Worm (Caenorhabditis elegans) whole organism, L1 larva: ENCODE results near the gene henn-1.

ENCODE experiments used
- C16A3.4 ChIP-seq: fragments of 150-350 bp; optimal IDR thresholded peaks from 2 replicates; lab custom pipeline; 2014; ENCODE audit warnings: missing biosample characterization, missing genetic modification characterization
- F16B12.6 ChIP-seq: fragments of 150-350 bp; optimal IDR thresholded peaks from 2 replicates; lab custom pipeline; 2014; ENCODE audit warnings: missing biosample characterization, missing genetic modification characterization
- Y116A8C.19 ChIP-seq: sonication (generic microtip); optimal IDR thresholded peaks from 2 replicates; lab custom pipeline; 2016; ENCODE audit warnings: missing compliant biosample characterization, missing genetic modification characterization, borderline replicate concordance
- ama-1 ChIP-seq: fragments of 150-350 bp; optimal IDR thresholded peaks from 2 replicates; lab custom pipeline; 2014
- blmp-1 ChIP-seq: fragments of 150-350 bp; optimal IDR thresholded peaks from 2 replicates; lab custom pipeline; 2014; ENCODE audit warnings: missing biosample characterization, missing genetic modification characterization
- ceh-63 ChIP-seq: fragments of 200-800 bp; sonication (Bioruptor generic); optimal IDR thresholded peaks from 2 replicates; lab custom pipeline; 2018; ENCODE audit warnings: mild to moderate bottlenecking, missing genetic modification characterization, missing compliant biosample characterization
- ceh-82 ChIP-seq, 3 experiments: fragments of 150-350 bp in 1 of 3; sonication (generic microtip) in 2 of 3; optimal IDR thresholded peaks; 2 replicates each; lab custom pipeline; 2014 to 2017; ENCODE audit warnings: missing biosample characterization in 3 of 3, missing genetic modification characterization in 3 of 3
- ceh-90 ChIP-seq: sonication (generic microtip); optimal IDR thresholded peaks from 2 replicates; lab custom pipeline; 2016; ENCODE audit warnings: missing genetic modification characterization, missing compliant biosample characterization
- efl-1 ChIP-seq, 4 experiments: fragments of 150-350 bp; optimal IDR thresholded peaks in 3 of 4; peaks in 1 of 4; 1 replicate in 1 of 4; 2 replicates in 3 of 4; lab custom pipeline; 2014; ENCODE audit warnings: missing biosample characterization in 2 of 4, missing genetic modification characterization in 2 of 4, missing genetic modification reagents in 2 of 4
- efl-3 ChIP-seq: fragments of 200-800 bp; sonication (Bioruptor generic); optimal IDR thresholded peaks from 2 replicates; lab custom pipeline; 2018; ENCODE audit warnings: mild to moderate bottlenecking, missing genetic modification characterization, missing compliant biosample characterization
- egl-13 ChIP-seq: sonication (generic microtip); optimal IDR thresholded peaks from 2 replicates; lab custom pipeline; 2016; ENCODE audit warnings: missing genotype, missing genetic modification reagents, missing genetic modification characterization, missing compliant biosample characterization
- elt-2 ChIP-seq: sonication (generic microtip); optimal IDR thresholded peaks from 2 replicates; lab custom pipeline; 2016; ENCODE audit warnings: missing genetic modification characterization, mild to moderate bottlenecking, inconsistent platforms, missing compliant biosample characterization, missing genetic modification reagents
- elt-3 ChIP-seq, 6 experiments: fragments of 150-350 bp in 1 of 6; sonication (generic microtip); optimal IDR thresholded peaks; 2 replicates each; lab custom pipeline; 2017 to 2018; ENCODE audit warnings: missing biosample characterization in 6 of 6, missing genetic modification characterization in 6 of 6, inconsistent platforms in 1 of 6
- ets-5 ChIP-seq: fragments of 200-800 bp; sonication (Bioruptor generic); IDR thresholded peaks from 2 replicates; pipeline ENCODE4 v1.3.6; 2022; ENCODE audit warnings: missing genetic modification characterization, missing compliant biosample characterization
- fkh-10 ChIP-seq: sonication (generic microtip); optimal IDR thresholded peaks from 2 replicates; lab custom pipeline; 2017; ENCODE audit warnings: missing biosample characterization, missing genetic modification reagents, missing genetic modification characterization
- fos-1 ChIP-seq: fragments of 150-350 bp; optimal IDR thresholded peaks from 2 replicates; lab custom pipeline; 2014; ENCODE audit warnings: missing biosample characterization, missing genetic modification characterization
- grh-1 ChIP-seq: fragments of 200-800 bp; sonication (Bioruptor generic); IDR thresholded peaks from 2 replicates; pipeline ENCODE4 v1.3.6; 2022; ENCODE audit warnings: missing genetic modification reagents, missing genetic modification characterization, missing compliant biosample characterization
- hlh-4 ChIP-seq: sonication (generic microtip); optimal IDR thresholded peaks from 2 replicates; lab custom pipeline; 2016; ENCODE audit warnings: mild to moderate bottlenecking, missing genetic modification characterization, missing compliant biosample characterization
- hpl-2 ChIP-seq: fragments of 150-350 bp; optimal IDR thresholded peaks from 2 replicates; lab custom pipeline; 2014; ENCODE audit warnings: missing biosample characterization, missing genetic modification reagents, missing genetic modification characterization
- isw-1 ChIP-seq: fragments of 200-800 bp; sonication (Bioruptor generic); IDR thresholded peaks from 2 replicates; pipeline ENCODE4 v1.3.6; 2022; ENCODE audit warnings: missing genetic modification characterization, missing compliant biosample characterization
- jun-1 ChIP-seq: fragments of 150-350 bp; optimal IDR thresholded peaks from 2 replicates; lab custom pipeline; 2014; ENCODE audit warnings: missing biosample characterization, missing genetic modification reagents, missing genetic modification characterization
- lin-13 ChIP-seq: fragments of 150-350 bp; optimal IDR thresholded peaks from 2 replicates; lab custom pipeline; 2014; ENCODE audit warnings: missing biosample characterization, missing genetic modification reagents, missing genetic modification characterization
- lin-15B ChIP-seq: fragments of 150-350 bp; sonication (generic microtip); optimal IDR thresholded peaks from 3 replicates; lab custom pipeline; 2014; ENCODE audit warnings: missing biosample characterization, missing genetic modification characterization
- lir-3 ChIP-seq: sonication (generic microtip); optimal IDR thresholded peaks from 2 replicates; lab custom pipeline; 2016; ENCODE audit warnings: mild to moderate bottlenecking, missing genetic modification characterization, moderate library complexity, missing compliant biosample characterization; ENCODE audit not compliant: poor library complexity
- mab-9 ChIP-seq: fragments of 200-800 bp; sonication (Bioruptor generic); IDR thresholded peaks from 2 replicates; pipeline ENCODE4 v1.3.6; 2022; ENCODE audit warnings: missing genetic modification reagents, missing genetic modification characterization, missing compliant biosample characterization
- mdl-1 ChIP-seq, 2 experiments: fragments of 150-350 bp; optimal IDR thresholded peaks; 2 replicates each; lab custom pipeline; 2014 to 2017; ENCODE audit warnings: missing biosample characterization in 2 of 2, missing genetic modification characterization in 2 of 2, inconsistent platforms in 1 of 2
- mef-2 ChIP-seq: fragments of 150-350 bp; optimal IDR thresholded peaks from 2 replicates; lab custom pipeline; 2014; ENCODE audit warnings: missing biosample characterization, missing genetic modification characterization
- mep-1 ChIP-seq: fragments of 150-350 bp; optimal IDR thresholded peaks from 2 replicates; lab custom pipeline; 2014; ENCODE audit warnings: missing biosample characterization, missing genetic modification characterization
- nhr-12 ChIP-seq: sonication (generic microtip); optimal IDR thresholded peaks from 2 replicates; lab custom pipeline; 2017; ENCODE audit warnings: missing biosample characterization, missing genetic modification characterization
- nhr-28 ChIP-seq: fragments of 150-350 bp; optimal IDR thresholded peaks from 2 replicates; lab custom pipeline; 2014; ENCODE audit warnings: missing biosample characterization, missing genetic modification characterization
- nhr-71 ChIP-seq: sonication (generic microtip); optimal IDR thresholded peaks from 2 replicates; lab custom pipeline; 2016; ENCODE audit warnings: mild to moderate bottlenecking, missing genetic modification characterization, moderate library complexity, missing compliant biosample characterization
- nhr-77 ChIP-seq: fragments of 150-350 bp; optimal IDR thresholded peaks from 2 replicates; lab custom pipeline; 2014; ENCODE audit warnings: missing biosample characterization, missing genetic modification characterization
- nhr-85 ChIP-seq: sonication (generic microtip); peaks from one replicate; lab custom pipeline; 2016; ENCODE audit warnings: missing genetic modification characterization, inconsistent platforms, missing compliant biosample characterization
- nhr-90 ChIP-seq: sonication (generic microtip); optimal IDR thresholded peaks from 2 replicates; lab custom pipeline; 2016; ENCODE audit warnings: mild to moderate bottlenecking, missing genetic modification characterization, missing compliant biosample characterization; ENCODE audit not compliant: poor library complexity
- rnt-1 ChIP-seq: sonication (generic microtip); optimal IDR thresholded peaks from 2 replicates; lab custom pipeline; 2016; ENCODE audit warnings: mild to moderate bottlenecking, missing genetic modification characterization, moderate library complexity, missing compliant biosample characterization
- skn-1 ChIP-seq: fragments of 150-350 bp; optimal IDR thresholded peaks from 2 replicates; lab custom pipeline; 2014; ENCODE audit warnings: missing biosample characterization, missing genetic modification characterization
- snpc-4 ChIP-seq: fragments of 150-350 bp; optimal IDR thresholded peaks from 2 replicates; lab custom pipeline; 2014; ENCODE audit warnings: missing biosample characterization, missing genetic modification characterization
- snu-23 ChIP-seq: sonication (generic microtip); optimal IDR thresholded peaks from 2 replicates; lab custom pipeline; 2016; ENCODE audit warnings: missing genetic modification characterization, missing compliant biosample characterization
- sox-4 ChIP-seq: sonication (generic microtip); optimal IDR thresholded peaks from 2 replicates; lab custom pipeline; 2016; ENCODE audit warnings: missing genetic modification characterization, missing compliant biosample characterization
- sptf-1 ChIP-seq: fragments of 150-350 bp; optimal IDR thresholded peaks from 2 replicates; lab custom pipeline; 2014; ENCODE audit warnings: missing biosample characterization, missing genetic modification characterization
- swsn-7 ChIP-seq: sonication (generic microtip); optimal IDR thresholded peaks from 2 replicates; lab custom pipeline; 2016; ENCODE audit warnings: missing genetic modification characterization, missing compliant biosample characterization
- tbx-2 ChIP-seq: sonication (generic microtip); optimal IDR thresholded peaks from 2 replicates; lab custom pipeline; 2016; ENCODE audit warnings: missing genetic modification characterization, missing compliant biosample characterization
- tlp-1 ChIP-seq: fragments of 150-350 bp; optimal IDR thresholded peaks from 2 replicates; lab custom pipeline; 2014; ENCODE audit warnings: missing biosample characterization, missing genetic modification characterization
- unc-130 ChIP-seq: fragments of 150-350 bp; optimal IDR thresholded peaks from 2 replicates; lab custom pipeline; 2017; ENCODE audit warnings: missing biosample characterization, missing genetic modification characterization, inconsistent platforms
- unc-30 ChIP-seq: sonication (generic microtip); optimal IDR thresholded peaks from 2 replicates; lab custom pipeline; 2017; ENCODE audit warnings: missing biosample characterization, missing genetic modification characterization
- zag-1 ChIP-seq: fragments of 150-350 bp; optimal IDR thresholded peaks from 2 replicates; lab custom pipeline; 2014; ENCODE audit warnings: missing biosample characterization, missing genetic modification characterization
- ztf-11 ChIP-seq, 2 experiments: sonication (generic microtip); optimal IDR thresholded peaks; 2 replicates each; lab custom pipeline; 2016 to 2017; ENCODE audit warnings: missing genetic modification characterization in 2 of 2, missing biosample characterization in 1 of 2, missing compliant biosample characterization in 1 of 2
- ztf-4 ChIP-seq: fragments of 150-350 bp; optimal IDR thresholded peaks from 2 replicates; lab custom pipeline; 2014; ENCODE audit warnings: missing biosample characterization, missing genetic modification characterization

Gene henn-1

ce11 chrIII:8265753-8266152 is 33.3 kb downstream of the henn-1 start, which contains the start of gene mrps-9 (continued):
- no peak for TF ChIP-seq isw-1 (GFP tag; lab: Robert Waterston, UW)
- no peak for TF ChIP-seq ets-5 (GFP tag; lab: Robert Waterston, UW)
- no peak for TF ChIP-seq fos-1 (tag; lab: Kevin White, UChicago)
- no peak for TF ChIP-seq unc-30 (tag; lab: Kevin White, UChicago)
- no peak for TF ChIP-seq hlh-4
- no peak for TF ChIP-seq tlp-1 (tag; lab: Kevin White, UChicago)
- TF ChIP-seq blmp-1: peak; percentile 78
- no peak for TF ChIP-seq F16B12.6 (tag; lab: Kevin White, UChicago)
- TF ChIP-seq nhr-77 (tag; lab: Kevin White, UChicago): no peak
- TF ChIP-seq ceh-90: no peak
- TF ChIP-seq ztf-11 (tag; optimal IDR thresholded peaks at IDR 0.05; lab: Kevin White, UChicago): no peak
- TF ChIP-seq nhr-85 (tag; lab: Kevin White, UChicago): no peak
- TF ChIP-seq egl-13: no peak
- TF ChIP-seq tbx-2 (tag; lab: Kevin White, UChicago): no peak
- no peak for TF ChIP-seq sox-4 (tag; lab: Kevin White, UChicago)
- TF ChIP-seq nhr-28: no peak
- no peak for TF ChIP-seq ceh-63 (GFP tag; lab: Kevin White, UChicago)
- TF ChIP-seq mef-2: no peak
- TF ChIP-seq lir-3 (tag; lab: Kevin White, UChicago): peak; percentile 30
- no peak for TF ChIP-seq elt-2 (tag; lab: Kevin White, UChicago)
- TF ChIP-seq grh-1 (GFP tag; lab: Robert Waterston, UW): no peak
- TF ChIP-seq efl-1 (optimal IDR thresholded peaks at IDR 0.05; lab: Kevin White, UChicago): peak; percentile 30 to 36
- peak; percentile 31 to 92 for TF ChIP-seq efl-1 (GFP tag; optimal IDR thresholded peaks at IDR 0.05 in 1 of 2; lab: Kevin White, UChicago)
- TF ChIP-seq skn-1 (tag; lab: Kevin White, UChicago): no peak
- TF ChIP-seq mab-9 (GFP tag; lab: Robert Waterston, UW): no peak
- TF ChIP-seq ama-1 (lab: Kevin White, UChicago): no peak
- no peak for TF ChIP-seq ceh-82 (tag; optimal IDR thresholded peaks at IDR 0.05; lab: Kevin White, UChicago)
- no peak for TF ChIP-seq lin-13
- no peak for TF ChIP-seq hpl-2 (GFP tag; lab: Kevin White, UChicago)
- no peak for TF ChIP-seq nhr-12 (tag; lab: Kevin White, UChicago)
- no peak for TF ChIP-seq sptf-1 (tag; lab: Kevin White, UChicago)
- TF ChIP-seq zag-1 (tag; lab: Kevin White, UChicago): no peak
- TF ChIP-seq nhr-71 (tag; lab: Kevin White, UChicago): no peak
- peak; percentile 30 for TF ChIP-seq snu-23 (GFP tag; lab: Kevin White, UChicago)
- TF ChIP-seq snpc-4: no peak
- no peak for TF ChIP-seq Y116A8C.19 (tag; lab: Kevin White, UChicago)
- TF ChIP-seq fkh-10 (GFP tag; lab: Kevin White, UChicago): no peak
- TF ChIP-seq mdl-1 (tag; optimal IDR thresholded peaks at IDR 0.05; lab: Kevin White, UChicago): no peak
- TF ChIP-seq rnt-1 (tag; lab: Kevin White, UChicago): peak; percentile 26
- no peak for TF ChIP-seq lin-15B (tag; lab: Kevin White, UChicago)
- peak; percentile 15 for TF ChIP-seq swsn-7 (tag; lab: Kevin White, UChicago)
- TF ChIP-seq nhr-90: no peak
- no peak for TF ChIP-seq efl-3 (GFP tag; lab: Kevin White, UChicago)
- no peak for TF ChIP-seq jun-1 (tag; lab: Kevin White, UChicago)
- TF ChIP-seq mep-1 (tag; lab: Kevin White, UChicago): no peak
- TF ChIP-seq C16A3.4 (tag; lab: Kevin White, UChicago): no peak
- TF ChIP-seq ztf-4 (tag; lab: Kevin White, UChicago): no peak
- no peak for TF ChIP-seq elt-3 (tag; optimal IDR thresholded peaks at IDR 0.05; lab: Kevin White, UChicago)
- no peak for TF ChIP-seq unc-130 (tag; lab: Kevin White, UChicago)
